Worm (Caenorhabditis elegans) whole organism, L2 larva: ENCODE data around the gene nfi-1.

ENCODE experiments used
- ama-1 ChIP-seq: fragments of 150-350 bp; optimal IDR thresholded peaks from 2 replicates; lab custom pipeline; 2018; ENCODE audit warnings: inconsistent platforms
- lin-39 ChIP-seq: fragments of 150-350 bp; optimal IDR thresholded peaks from 2 replicates; lab custom pipeline; 2014; ENCODE audit warnings: missing biosample characterization, missing genetic modification reagents, missing genetic modification characterization
- nhr-10 ChIP-seq: sonication (generic microtip); optimal IDR thresholded peaks from 2 replicates; lab custom pipeline; 2017; ENCODE audit warnings: missing biosample characterization, missing genetic modification characterization
- nhr-11 ChIP-seq: fragments of 150-350 bp; optimal IDR thresholded peaks from 2 replicates; lab custom pipeline; 2014; ENCODE audit warnings: missing biosample characterization, missing genetic modification characterization

- no peak for TF ChIP-seq ama-1 (lab: Kevin White, UChicago)
- TF ChIP-seq nhr-10 (tag; lab: Kevin White, UChicago) = no peak
- no peak for TF ChIP-seq nhr-11
- no peak for TF ChIP-seq lin-39 (tag; lab: Kevin White, UChicago)
Measured at ce11 chrII:7583555-7583954, 45.6 kb downstream of the nfi-1 start, which contains the start of gene mks-3.
